Worm (Caenorhabditis elegans) whole organism, mixed stage, embryonic: Measurements from ENCODE around the gene fbxb-77.

Source experiments
- blmp-1 ChIP-seq: fragments of 150-350 bp; optimal IDR thresholded peaks from 2 replicates; lab custom pipeline; 2014; ENCODE audit warnings: missing biosample characterization, missing genetic modification characterization
- ceh-39 ChIP-seq: fragments of 150-350 bp; optimal IDR thresholded peaks from 2 replicates; lab custom pipeline; 2014; ENCODE audit warnings: missing biosample characterization, missing genetic modification characterization
- ceh-43 ChIP-seq: fragments of 200-800 bp; sonication (Bioruptor generic); optimal IDR thresholded peaks from 2 replicates; lab custom pipeline; 2018; ENCODE audit warnings: mild to moderate bottlenecking, missing genetic modification characterization, moderate library complexity, missing compliant biosample characterization
- elt-3 ChIP-seq: fragments of 150-350 bp; optimal IDR thresholded peaks from 2 replicates; lab custom pipeline; 2014; ENCODE audit warnings: missing biosample characterization, missing genetic modification characterization
- lin-13 ChIP-seq: fragments of 150-350 bp; optimal IDR thresholded peaks from 2 replicates; lab custom pipeline; 2014; ENCODE audit warnings: missing biosample characterization, missing genetic modification characterization
- nhr-12 ChIP-seq: fragments of 150-350 bp; optimal IDR thresholded peaks from 2 replicates; lab custom pipeline; 2014; ENCODE audit warnings: missing biosample characterization, missing genetic modification characterization
- nhr-237 ChIP-seq: fragments of 150-350 bp; optimal IDR thresholded peaks from 2 replicates; lab custom pipeline; 2014; ENCODE audit warnings: missing biosample characterization, missing genetic modification characterization
- nhr-76 ChIP-seq: sonication (generic microtip); optimal IDR thresholded peaks from 2 replicates; lab custom pipeline; 2017; ENCODE audit warnings: missing biosample characterization, missing genetic modification characterization
- pha-4 ChIP-seq: fragments of 150-350 bp; optimal IDR thresholded peaks from 2 replicates; lab custom pipeline; 2018; ENCODE audit warnings: missing biosample characterization, missing genetic modification reagents, missing genetic modification characterization
- sem-2 ChIP-seq: fragments of 200-800 bp; sonication (Bioruptor generic); optimal IDR thresholded peaks from 2 replicates; lab custom pipeline; 2018; ENCODE audit warnings: mild to moderate bottlenecking, missing genetic modification characterization, missing compliant biosample characterization
- sptf-1 ChIP-seq: sonication (generic microtip); optimal IDR thresholded peaks from 2 replicates; lab custom pipeline; 2017; ENCODE audit warnings: mild to moderate bottlenecking, missing genetic modification characterization, moderate library complexity, missing compliant biosample characterization
- tbx-8 ChIP-seq: fragments of 200-800 bp; sonication (Bioruptor generic); optimal IDR thresholded peaks from 2 replicates; lab custom pipeline; 2018; ENCODE audit warnings: mild to moderate bottlenecking, missing genetic modification characterization, moderate library complexity, missing compliant biosample characterization
- ztf-11 ChIP-seq: fragments of 150-350 bp; optimal IDR thresholded peaks from 2 replicates; lab custom pipeline; 2014; ENCODE audit warnings: missing biosample characterization, missing genetic modification characterization

- TF ChIP-seq sem-2 (GFP tag; lab: Kevin White, UChicago) (no peak), sptf-1 (tag; lab: Kevin White, UChicago) (peak; percentile 9), ztf-11 (tag; lab: Kevin White, UChicago) (no peak), blmp-1 (tag; lab: Kevin White, UChicago) (no peak), ceh-43 (GFP tag; lab: Kevin White, UChicago) (no peak), nhr-12 (tag; lab: Kevin White, UChicago) (no peak), elt-3 (tag; lab: Kevin White, UChicago) (no peak), ceh-39 (tag; lab: Kevin White, UChicago) (no peak), lin-13 (tag; lab: Kevin White, UChicago) (no peak), nhr-76 (tag; lab: Kevin White, UChicago) (no peak), nhr-237 (tag; lab: Kevin White, UChicago) (no peak), pha-4 (no peak), tbx-8 (no peak)
These were observed 2.7 kb upstream of the fbxb-77 start, which contains the start of gene Y17G9B.8 for ce11 chrIV:4758659-4759058.
